Fruit fly (Drosophila melanogaster): ENCODE data around the gene CG5989.

- TF ChIP-seq EcR (GFP tag; optimal IDR thresholded peaks at IDR 0.05): no peak
- TF ChIP-seq usp (GFP tag; optimal IDR thresholded peaks at IDR 0.05): no peak
- TF ChIP-seq Dll (optimal IDR thresholded peaks at IDR 0.05): no peak
These were observed 24.4 kb downstream of the CG5989 start for dm6 chr3L:8579513-8579912.
